Fruit fly (Drosophila melanogaster) whole organism, embryonic: ENCODE measurements around the gene CG4393.

Experiments
- ATbp ChIP-seq: fragments of 200-800 bp; sonication (Bioruptor generic); optimal IDR thresholded peaks from 2 replicates; lab custom pipeline; 2017; ENCODE audit warnings: missing biosample characterization, mild to moderate bottlenecking, missing genetic modification characterization, missing genetic modification reagents
- Asciz ChIP-seq: fragments of 200-800 bp; sonication (Bioruptor generic); optimal IDR thresholded peaks from 2 replicates; lab custom pipeline; 2017; ENCODE audit warnings: missing biosample characterization, mild to moderate bottlenecking, missing genetic modification characterization, missing genetic modification reagents
- Bdp1 ChIP-seq: fragments of 200-800 bp; sonication (Bioruptor generic); optimal IDR thresholded peaks from 3 replicates; lab custom pipeline; 2016; ENCODE audit warnings: missing biosample characterization, missing genetic modification characterization
- C15 ChIP-seq: fragments of 200-800 bp; sonication (Bioruptor generic); IDR thresholded peaks from 3 replicates; pipeline ENCODE4 v1.3.6; 2022; ENCODE audit warnings: missing biosample characterization, missing genetic modification characterization
- CG11093 ChIP-seq: fragments of 200-800 bp; sonication (Bioruptor generic); IDR thresholded peaks from 3 replicates; pipeline ENCODE4 v1.3.6; 2022; ENCODE audit warnings: missing biosample characterization, missing genetic modification characterization
- CG11696 ChIP-seq: fragments of 200-800 bp; sonication (Bioruptor generic); IDR thresholded peaks from 2 replicates; pipeline ENCODE4 v1.3.6; 2022; ENCODE audit warnings: missing biosample characterization, missing genetic modification characterization
- CG12219 ChIP-seq: fragments of 200-800 bp; sonication (Bioruptor generic); optimal IDR thresholded peaks from 3 replicates; lab custom pipeline; 2018; ENCODE audit warnings: missing biosample characterization, mild to moderate bottlenecking, missing genetic modification characterization
- CG13287 ChIP-seq: fragments of 200-800 bp; sonication (Bioruptor generic); IDR thresholded peaks from 2 replicates; pipeline ENCODE4 v1.3.6; 2022; ENCODE audit warnings: missing biosample characterization, missing genetic modification characterization; ENCODE audit not compliant: partially characterized antibody
- CG14050 ChIP-seq: fragments of 200-800 bp; sonication (Bioruptor generic); IDR thresholded peaks from 3 replicates; pipeline ENCODE4 v1.3.6; 2022; ENCODE audit warnings: missing biosample characterization, missing genetic modification characterization
- CG14667 ChIP-seq: fragments of 200-800 bp; sonication (Bioruptor generic); IDR thresholded peaks from 2 replicates; pipeline ENCODE4 v1.3.6; 2022; ENCODE audit warnings: missing biosample characterization, missing genetic modification characterization
- CG15011 ChIP-seq: fragments of 200-800 bp; sonication (Bioruptor generic); optimal IDR thresholded peaks from 3 replicates; lab custom pipeline; 2018; ENCODE audit warnings: missing biosample characterization, mild to moderate bottlenecking, missing genetic modification characterization
- CG15073 ChIP-seq: fragments of 200-800 bp; sonication (Bioruptor generic); optimal IDR thresholded peaks from 2 replicates; lab custom pipeline; 2016; ENCODE audit warnings: missing biosample characterization, missing genetic modification characterization
- CG15269 ChIP-seq: fragments of 200-800 bp; sonication (Bioruptor generic); optimal IDR thresholded peaks from 2 replicates; lab custom pipeline; 2018; ENCODE audit warnings: missing biosample characterization, mild to moderate bottlenecking, missing genetic modification characterization, moderate library complexity
- CG1647 ChIP-seq: fragments of 200-800 bp; sonication (Bioruptor generic); optimal IDR thresholded peaks from 3 replicates; lab custom pipeline; 2016; ENCODE audit warnings: missing biosample characterization, missing genetic modification characterization
- CG17186 ChIP-seq: fragments of 200-800 bp; sonication (Bioruptor generic); optimal IDR thresholded peaks from 3 replicates; lab custom pipeline; 2017; ENCODE audit warnings: missing biosample characterization, missing genetic modification reagents, missing genetic modification characterization
- CG17359 ChIP-seq: fragments of 200-800 bp; sonication (Bioruptor generic); optimal IDR thresholded peaks from 3 replicates; lab custom pipeline; 2018; ENCODE audit warnings: missing biosample characterization, mild to moderate bottlenecking, missing genetic modification characterization, moderate library complexity
- CG17385 ChIP-seq: fragments of 200-800 bp; sonication (Bioruptor generic); optimal IDR thresholded peaks from 3 replicates; lab custom pipeline; 2018; ENCODE audit warnings: missing biosample characterization, mild to moderate bottlenecking, missing genetic modification characterization
- CG1792 ChIP-seq: fragments of 200-800 bp; sonication (Bioruptor generic); optimal IDR thresholded peaks from 2 replicates; lab custom pipeline; 2016; ENCODE audit warnings: missing biosample characterization, missing genetic modification characterization
- CG18599 ChIP-seq: fragments of 200-800 bp; sonication (Bioruptor generic); optimal IDR thresholded peaks from 3 replicates; lab custom pipeline; 2017; ENCODE audit warnings: missing biosample characterization, missing genetic modification characterization, mild to moderate bottlenecking, moderate library complexity, missing genetic modification reagents
- CG2712 ChIP-seq: fragments of 200-800 bp; optimal IDR thresholded peaks from 3 replicates; lab custom pipeline; 2019; ENCODE audit warnings: missing biosample characterization, mild to moderate bottlenecking, missing genetic modification characterization, moderate library complexity
- CG2889 ChIP-seq: fragments of 200-800 bp; sonication (Bioruptor generic); IDR thresholded peaks from 3 replicates; pipeline ENCODE4 v1.3.6; 2022; ENCODE audit warnings: missing biosample characterization, missing genetic modification characterization
- CG32767 ChIP-seq: fragments of 200-800 bp; sonication (Bioruptor generic); IDR thresholded peaks from 2 replicates; pipeline ENCODE4 v1.3.6; 2022; ENCODE audit warnings: missing biosample characterization, missing genetic modification characterization
- CG34422 ChIP-seq: fragments of 200-800 bp; sonication (Bioruptor generic); IDR thresholded peaks from 3 replicates; pipeline ENCODE4 v1.3.6; 2022; ENCODE audit warnings: missing biosample characterization, missing genetic modification characterization
- CG4617 ChIP-seq: fragments of 200-800 bp; sonication (Bioruptor generic); optimal IDR thresholded peaks from 3 replicates; lab custom pipeline; 2016; ENCODE audit warnings: missing biosample characterization, missing genetic modification characterization, borderline replicate concordance
- CG8765 ChIP-seq: fragments of 200-800 bp; sonication (Bioruptor generic); IDR thresholded peaks from 2 replicates; pipeline ENCODE4 v1.3.6; 2022; ENCODE audit warnings: missing biosample characterization, missing genetic modification characterization
- CG9215 ChIP-seq: fragments of 200-800 bp; sonication (Bioruptor generic); IDR thresholded peaks from 2 replicates; pipeline ENCODE4 v1.3.6; 2022; ENCODE audit warnings: missing biosample characterization, missing genetic modification characterization
- CG9876 ChIP-seq: fragments of 200-800 bp; sonication (Bioruptor generic); optimal IDR thresholded peaks from 2 replicates; lab custom pipeline; 2016; ENCODE audit warnings: missing biosample characterization, missing genetic modification characterization
- D19A ChIP-seq: fragments of 200-800 bp; optimal IDR thresholded peaks from 3 replicates; lab custom pipeline; 2019; ENCODE audit warnings: missing biosample characterization, mild to moderate bottlenecking, missing genetic modification characterization, moderate library complexity
- Deaf1 ChIP-seq: fragments of 200-800 bp; optimal IDR thresholded peaks from 3 replicates; lab custom pipeline; 2019; ENCODE audit warnings: missing biosample characterization, mild to moderate bottlenecking, missing genetic modification characterization, moderate library complexity
- Ets97D ChIP-seq: fragments of 200-800 bp; sonication (Bioruptor generic); optimal IDR thresholded peaks from 3 replicates; lab custom pipeline; 2016; ENCODE audit warnings: missing biosample characterization, missing genetic modification characterization
- Fer1 ChIP-seq: fragments of 200-800 bp; sonication (Bioruptor generic); optimal IDR thresholded peaks from 2 replicates; lab custom pipeline; 2017; ENCODE audit warnings: missing biosample characterization, mild to moderate bottlenecking, missing genetic modification characterization
- Hsf ChIP-seq: fragments of 200-800 bp; sonication (Bioruptor generic); optimal IDR thresholded peaks from 3 replicates; lab custom pipeline; 2016; ENCODE audit warnings: missing biosample characterization, missing genetic modification characterization
- Mes4 ChIP-seq: fragments of 200-800 bp; sonication (Bioruptor generic); optimal IDR thresholded peaks from 2 replicates; lab custom pipeline; 2016; ENCODE audit warnings: missing biosample characterization, missing genetic modification characterization
- Poxn ChIP-seq: fragments of 200-800 bp; sonication (Bioruptor generic); IDR thresholded peaks from 2 replicates; pipeline ENCODE4 v1.3.6; 2022; ENCODE audit warnings: missing biosample characterization, missing genetic modification characterization
- cas ChIP-seq: fragments of 200-800 bp; sonication (Bioruptor generic); IDR thresholded peaks from 2 replicates; pipeline ENCODE4 v1.3.6; 2022; ENCODE audit warnings: missing biosample characterization, missing genetic modification characterization
- cwo ChIP-seq: fragments of 200-800 bp; sonication (Bioruptor generic); optimal IDR thresholded peaks from 3 replicates; lab custom pipeline; 2017; ENCODE audit warnings: missing biosample characterization, missing genetic modification characterization, mild to moderate bottlenecking, moderate library complexity, missing genetic modification reagents
- dmrt99B ChIP-seq: fragments of 200-800 bp; sonication (Bioruptor generic); optimal IDR thresholded peaks from 2 replicates; lab custom pipeline; 2018; ENCODE audit warnings: missing biosample characterization, mild to moderate bottlenecking, missing genetic modification characterization, moderate library complexity
- gcm ChIP-seq: fragments of 200-800 bp; sonication (Bioruptor generic); optimal IDR thresholded peaks from 2 replicates; lab custom pipeline; 2019; ENCODE audit warnings: missing biosample characterization, mild to moderate bottlenecking, missing genetic modification characterization, moderate library complexity
- gsb ChIP-seq: fragments of 200-800 bp; sonication (Bioruptor generic); IDR thresholded peaks from 2 replicates; pipeline ENCODE4 v1.3.6; 2022; ENCODE audit warnings: missing biosample characterization, missing genetic modification characterization
- insv ChIP-seq, 2 experiments: fragments of 200-800 bp; sonication (Bioruptor generic); optimal IDR thresholded peaks; 3 replicates each; lab custom pipeline; 2016 to 2018; ENCODE audit warnings: missing biosample characterization in 2 of 2, missing genetic modification characterization in 2 of 2
- kay ChIP-seq: fragments of 200-800 bp; sonication (Bioruptor generic); optimal IDR thresholded peaks from 2 replicates; lab custom pipeline; 2016; ENCODE audit warnings: missing biosample characterization, missing genetic modification characterization
- oc ChIP-seq: fragments of 200-800 bp; sonication (Bioruptor generic); optimal IDR thresholded peaks from 2 replicates; lab custom pipeline; 2018; ENCODE audit warnings: missing biosample characterization, mild to moderate bottlenecking, missing genetic modification characterization, moderate library complexity
- pan ChIP-seq, 4 experiments: fragments of >200 bp in 3 of 4; fragments of 200-800 bp in 1 of 4; sonication (Bioruptor generic) in 1 of 4; optimal IDR thresholded peaks in 3 of 4; IDR thresholded peaks in 1 of 4; 2 replicates each; pipeline versions ENCODE4 v1.3.6 to Lab custom; 2017 to 2022; ENCODE audit warnings: missing biosample characterization in 2 of 4, missing genetic modification characterization in 2 of 4, mixed read lengths in 1 of 4
- psq ChIP-seq: fragments of 200-800 bp; sonication (Bioruptor generic); optimal IDR thresholded peaks from 2 replicates; lab custom pipeline; 2017; ENCODE audit warnings: missing biosample characterization, missing genetic modification characterization
- sc ChIP-seq, 3 experiments: fragments of >200 bp in 2 of 3; fragments of 200-800 bp in 1 of 3; sonication (Bioruptor generic) in 1 of 3; optimal IDR thresholded peaks; 2 replicates in 2 of 3; 3 replicates in 1 of 3; lab custom pipeline; 2017; ENCODE audit warnings: mild to moderate bottlenecking in 1 of 3, missing biosample characterization in 1 of 3, missing genetic modification characterization in 1 of 3, missing genetic modification reagents in 1 of 3
- so ChIP-seq: fragments of 200-800 bp; sonication (Bioruptor generic); IDR thresholded peaks from 3 replicates; pipeline ENCODE4 v1.3.6; 2022; ENCODE audit warnings: missing biosample characterization, missing genetic modification characterization
- trh ChIP-seq: fragments of 200-800 bp; sonication (Bioruptor generic); optimal IDR thresholded peaks from 2 replicates; lab custom pipeline; 2016; ENCODE audit warnings: missing biosample characterization, missing genetic modification characterization
- twi ChIP-seq: fragments of 200-800 bp; optimal IDR thresholded peaks from 2 replicates; lab custom pipeline; 2019; ENCODE audit warnings: missing biosample characterization, mild to moderate bottlenecking, missing genetic modification characterization, moderate library complexity
- zfh1 ChIP-seq: fragments of 200-800 bp; sonication (Bioruptor generic); IDR thresholded peaks from 3 replicates; pipeline ENCODE4 v1.3.6; 2022; ENCODE audit warnings: missing biosample characterization, missing genetic modification characterization

The CG4393 gene

dm6 chr3R:23356920-23357386 lies 27.6 kb downstream of the CG4393 start (continued):
- TF ChIP-seq Bdp1 (no peak), CG17359 (tag; lab: Kevin White, UChicago) (peak; percentile 72), CG15269 (tag; lab: Kevin White, UChicago) (peak; percentile 97), CG15073 (GFP tag; lab: Kevin White, UChicago) (peak; percentile 13), so (peak; percentile 75; the same call in 2 of the 3 replicates), CG1647 (GFP tag; lab: Kevin White, UChicago) (no peak), C15 (GFP tag; lab: Robert Waterston, UW) (0 out of 3 replicates have a peak, but pooled peaks have one; percentile 59), CG14050 (GFP tag; lab: Robert Waterston, UW) (peak; percentile 53; the same call in 1 of the 3 replicates), trh (peak; percentile 29), cas (GFP tag; lab: Robert Waterston, UW) (peak; percentile 46; the same call in 1 of the 2 replicates), Ets97D (no peak), zfh1 (peak; percentile 76), CG2889 (GFP tag; lab: Robert Waterston, UW) (peak; percentile 61; the same call in 1 of the 3 replicates), oc (tag; lab: Kevin White, UChicago) (peak; percentile 92), D19A (peak; percentile 88), kay (GFP tag; lab: Kevin White, UChicago) (peak; percentile 48), sc (optimal IDR thresholded peaks at IDR 0.05; lab: Kevin White, UChicago) (no peak), sc (GFP tag; optimal IDR thresholded peaks at IDR 0.05; lab: Kevin White, UChicago) (peak; percentile 75), CG14667 (GFP tag; lab: Robert Waterston, UW) (peak; percentile 49; the same call in 1 of the 2 replicates), CG17186 (GFP tag; lab: Kevin White, UChicago) (no peak), ATbp (GFP tag; lab: Kevin White, UChicago) (peak; percentile 76), CG4617 (peak; percentile 39), CG15011 (GFP tag; lab: Kevin White, UChicago) (peak; percentile 28), insv (GFP tag; optimal IDR thresholded peaks at IDR 0.05; lab: Kevin White, UChicago) (peak in 1 of 2 experiments; percentile 46), gcm (GFP tag; lab: Kevin White, UChicago) (peak; percentile 85), Poxn (GFP tag; lab: Robert Waterston, UW) (no peak), CG2712 (tag; lab: Kevin White, UChicago) (peak; percentile 90), Mes4 (GFP tag; lab: Kevin White, UChicago) (no peak), Fer1 (peak; percentile 71), cwo (peak; percentile 62), CG17385 (GFP tag; lab: Kevin White, UChicago) (peak; percentile 92), CG11696 (peak; percentile 49), dmrt99B (peak; percentile 93), pan (optimal IDR thresholded peaks at IDR 0.05; lab: Kevin White, UChicago) (no peak), pan (GFP tag; optimal IDR thresholded peaks at IDR 0.05 in 1 of 2, IDR thresholded peaks at IDR 0.05 in 1 of 2) (peak in 1 of 2 experiments; percentile 87), CG1792 (no peak), Deaf1 (tag; lab: Kevin White, UChicago) (peak; percentile 72), CG32767 (GFP tag; lab: Robert Waterston, UW) (peak; percentile 87), CG11093 (GFP tag; lab: Robert Waterston, UW) (peak; percentile 57; the same call in 2 of the 3 replicates), gsb (peak; percentile 55; the same call in 1 of the 2 replicates), CG12219 (GFP tag; lab: Kevin White, UChicago) (peak; percentile 82), CG18599 (peak; percentile 83), CG9876 (no peak), CG8765 (GFP tag; lab: Robert Waterston, UW) (no peak), psq (GFP tag; lab: Kevin White, UChicago) (peak; percentile 62), CG34422 (GFP tag; lab: Robert Waterston, UW) (peak; percentile 80; the same call in 2 of the 3 replicates), twi (tag; lab: Kevin White, UChicago) (peak; percentile 85), Hsf (GFP tag; lab: Kevin White, UChicago) (peak; percentile 38), CG13287 (GFP tag; lab: Robert Waterston, UW) (no peak), CG9215 (peak; percentile 58), Asciz (GFP tag; lab: Kevin White, UChicago) (peak; percentile 30)
